Worm (Caenorhabditis elegans): ENCODE data around the gene nhr-34.

ce11 chrIV:9697869-9698268 is 22.4 kb upstream of the nhr-34 start:
- TF ChIP-seq him-1 (tag; optimal IDR thresholded peaks at IDR 0.05) (no peak), W03F9.2 (tag; optimal IDR thresholded peaks at IDR 0.05) (no peak)
